Worm (Caenorhabditis elegans) whole organism, L2 larva: Measurements from ENCODE around the gene F39H12.1.

Source experiments
- Y55F3AM.14 ChIP-seq: fragments of 200-800 bp; sonication (Bioruptor generic); optimal IDR thresholded peaks from 2 replicates; lab custom pipeline; 2018; ENCODE audit warnings: mild to moderate bottlenecking, missing genetic modification characterization, missing compliant biosample characterization
- egl-27 ChIP-seq: sonication (generic microtip); optimal IDR thresholded peaks from 3 replicates; lab custom pipeline; 2017; ENCODE audit warnings: missing biosample characterization, missing genetic modification reagents, missing genetic modification characterization
- sma-9 ChIP-seq, 2 experiments: fragments of 150-350 bp in 1 of 2; sonication (generic microtip) in 1 of 2; optimal IDR thresholded peaks; 2 replicates each; lab custom pipeline; 2014 to 2016; ENCODE audit warnings: missing genetic modification characterization in 2 of 2, mild to moderate bottlenecking in 1 of 2, missing biosample characterization in 1 of 2, missing compliant biosample characterization in 1 of 2, missing genetic modification reagents in 1 of 2, moderate library complexity in 1 of 2

DNA sequence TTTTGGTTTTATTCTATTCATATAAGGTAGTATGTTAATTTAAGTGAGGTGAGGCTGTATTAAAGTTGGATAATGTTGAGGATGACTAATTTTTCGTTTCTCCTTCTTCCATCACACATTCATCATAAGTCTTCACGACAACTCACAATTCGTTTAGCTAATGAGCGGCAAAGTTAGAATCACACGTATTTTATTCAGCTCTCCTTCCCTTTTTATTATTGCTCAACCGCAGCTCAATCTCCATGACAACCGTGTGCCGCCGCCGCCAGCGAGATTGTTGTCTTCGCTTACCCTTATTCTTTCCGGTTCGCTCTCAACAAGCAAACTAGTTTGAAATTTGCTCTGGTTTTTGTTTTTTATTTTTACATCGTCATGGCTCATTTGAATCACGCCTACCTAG lies 45.8 kb downstream of the F39H12.1 start, which contains the start of gene ZC13.2:
- TF ChIP-seq sma-9 (GFP tag; optimal IDR thresholded peaks at IDR 0.05; lab: Kevin White, UChicago) (no peak), sma-9 (tag; optimal IDR thresholded peaks at IDR 0.05; lab: Kevin White, UChicago) (no peak), egl-27 (tag; lab: Kevin White, UChicago) (no peak), Y55F3AM.14 (GFP tag; lab: Kevin White, UChicago) (no peak)
